Fruit fly (Drosophila melanogaster): Measurements from ENCODE around the gene eIF2alpha.

DNA sequence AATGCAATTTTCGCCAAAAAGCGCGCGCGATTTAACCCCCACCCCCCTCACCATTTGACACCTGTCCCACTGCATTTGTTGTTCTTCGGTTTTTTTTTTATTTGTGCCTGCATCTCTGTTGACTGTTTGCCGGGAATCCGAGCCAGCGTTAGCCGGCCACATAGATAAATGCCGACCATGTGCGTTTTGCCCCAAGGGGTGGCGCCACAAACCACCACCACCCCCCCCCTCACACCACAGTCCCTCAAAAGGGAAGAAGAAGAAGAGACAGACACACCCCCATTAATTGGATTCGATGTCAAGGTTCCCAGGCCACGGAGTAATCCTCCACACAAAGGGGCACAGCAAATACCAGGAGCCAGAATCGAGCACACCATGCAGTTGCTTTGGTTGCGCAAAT lies 2.5 kb upstream of the eIF2alpha start:
- TF ChIP-seq CG10348 (GFP tag; IDR thresholded peaks at IDR 0.05) (no peak), CG13204 (GFP tag; optimal IDR thresholded peaks at IDR 0.05) (no peak), gl (tag; optimal IDR thresholded peaks at IDR 0.05) (no peak), CG17806 (tag; optimal IDR thresholded peaks at IDR 0.05) (no peak), CG12605 (GFP tag; IDR thresholded peaks at IDR 0.05) (no peak), fd96Ca (GFP tag; IDR thresholded peaks at IDR 0.05) (no peak), Pif1A (GFP tag; optimal IDR thresholded peaks at IDR 0.05) (no peak), D1 (tag; optimal IDR thresholded peaks at IDR 0.05) (no peak), CG14655 (GFP tag; optimal IDR thresholded peaks at IDR 0.05) (no peak), CG32121 (GFP tag; IDR thresholded peaks at IDR 0.05) (no peak)

All from whole organism, pupa.